Fruit fly (Drosophila melanogaster): ENCODE data around the gene Yp2.

Gene Yp2

dm6 chrX:10082185-10082949 is 29.9 kb upstream of the Yp2 start, which contains the start of gene ZAP3 (continued):
- TF ChIP-seq phol (tag; optimal IDR thresholded peaks at IDR 0.05) (peak; percentile 82), HLH4C (GFP tag; IDR thresholded peaks at IDR 0.05; ENCODE audit: partially characterized antibody) (peak; percentile 30; the same call in 2 of the 3 replicates), CG14014 (GFP tag; IDR thresholded peaks at IDR 0.05) (no peak), row (GFP tag; IDR thresholded peaks at IDR 0.05) (peak; percentile 67), CG6272 (GFP tag; IDR thresholded peaks at IDR 0.05) (0 out of 2 replicates have a peak, but pooled peaks have one; percentile 6), tin (GFP tag; optimal IDR thresholded peaks at IDR 0.05) (no peak), CG8478 (optimal IDR thresholded peaks at IDR 0.05) (no peak), jigr1 (GFP tag; IDR thresholded peaks at IDR 0.05) (0 out of 3 replicates have a peak, but pooled peaks have one; percentile 34), Dref (GFP tag; IDR thresholded peaks at IDR 0.05) (peak; percentile 41; the same call in 1 of the 2 replicates), crp (GFP tag; optimal IDR thresholded peaks at IDR 0.05) (no peak), CG6765 (GFP tag; optimal IDR thresholded peaks at IDR 0.05) (no peak), Camta (GFP tag; optimal IDR thresholded peaks at IDR 0.05) (no peak), pzg (GFP tag; optimal IDR thresholded peaks at IDR 0.05) (peak; percentile 46), CG3847 (GFP tag; IDR thresholded peaks at IDR 0.05) (0 out of 2 replicates have a peak, but pooled peaks have one; percentile 15), HLH54F (GFP tag; optimal IDR thresholded peaks at IDR 0.05) (no peak), Drgx (GFP tag; IDR thresholded peaks at IDR 0.05) (no peak), CG16813 (GFP tag; IDR thresholded peaks at IDR 0.05; ENCODE audit: partially characterized antibody) (peak; percentile 52; the same call in 2 of the 3 replicates), CG14710 (tag; optimal IDR thresholded peaks at IDR 0.05) (no peak), crol (GFP tag; IDR thresholded peaks at IDR 0.05) (peak; percentile 86), Sry-δ (GFP tag; optimal IDR thresholded peaks at IDR 0.05) (peak; percentile 80), pb (GFP tag; optimal IDR thresholded peaks at IDR 0.05) (no peak), zfh2 (GFP tag; optimal IDR thresholded peaks at IDR 0.05) (no peak), ash1 (GFP tag; optimal IDR thresholded peaks at IDR 0.05) (no peak), Dll (GFP tag; IDR thresholded peaks at IDR 0.05; ENCODE audit: partially characterized antibody) (no peak)

- TF ChIP-seq corto (GFP tag; optimal IDR thresholded peaks at IDR 0.05) (no peak), MESR4 (GFP tag; optimal IDR thresholded peaks at IDR 0.05) (no peak), stwl (tag; optimal IDR thresholded peaks at IDR 0.05) (no peak), dmrt11E (tag; optimal IDR thresholded peaks at IDR 0.05) (no peak), Sox100B (GFP tag; optimal IDR thresholded peaks at IDR 0.05) (no peak), crol (GFP tag; IDR thresholded peaks at IDR 0.05) (peak; percentile 60), Lim3 (GFP tag; IDR thresholded peaks at IDR 0.05) (no peak), CG4360 (GFP tag; IDR thresholded peaks at IDR 0.05) (no peak)
Measured at dm6 chrX:10071516-10071915, 19.1 kb upstream of the Yp2 start.

DNA sequence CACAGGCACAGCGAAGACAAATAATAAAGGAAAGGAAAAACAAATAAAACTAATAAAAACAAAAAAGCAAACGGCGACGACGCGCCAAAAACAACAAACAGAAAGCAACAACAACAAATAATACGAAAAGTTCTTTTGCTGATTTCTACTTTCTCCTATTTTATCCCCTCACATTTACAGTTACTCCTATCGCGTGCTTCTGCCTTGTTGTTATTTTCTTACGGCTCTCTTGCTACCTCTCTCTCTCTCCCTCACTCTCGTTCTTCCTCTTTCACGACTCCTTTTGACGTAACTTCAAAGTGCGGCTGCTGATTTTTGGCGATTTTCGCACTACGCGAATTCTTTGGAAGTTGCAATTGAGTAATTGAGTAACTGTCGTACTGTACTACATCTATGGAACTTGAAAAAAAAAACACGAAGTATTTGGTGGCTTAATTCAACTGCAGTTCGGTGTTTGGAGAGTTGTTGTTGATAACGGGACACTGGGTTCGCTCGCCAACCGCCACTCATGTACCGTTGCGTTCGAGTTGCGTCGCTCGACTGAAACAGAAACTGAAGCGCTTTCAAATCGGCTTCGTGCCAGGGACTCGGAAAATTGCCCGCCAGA is 18.0 kb upstream of the Yp2 start, which contains the start of gene CG15312:
Gene CG15312 (minus strand): TSS at position 544 of the 607 bp plus-strand sequence.
- peak; percentile 35 for TF ChIP-seq CG5180 (GFP tag; optimal IDR thresholded peaks at IDR 0.05)
- TF ChIP-seq H15 (GFP tag; IDR thresholded peaks at IDR 0.05), result 0 out of 3 replicates have a peak, but pooled peaks have one; percentile 16
- TF ChIP-seq sens (GFP tag), result peak; percentile 4
- TF ChIP-seq CG6272 (GFP tag; IDR thresholded peaks at IDR 0.05), result no peak
- TF ChIP-seq Doc2 (GFP tag; IDR thresholded peaks at IDR 0.05), result no peak
- peak; percentile 75 for TF ChIP-seq Deaf1 (tag; optimal IDR thresholded peaks at IDR 0.05)
- TF ChIP-seq seq (GFP tag; IDR thresholded peaks at IDR 0.05), result no peak
- peak; percentile 6 for TF ChIP-seq CG17385 (GFP tag; optimal IDR thresholded peaks at IDR 0.05)
- peak; percentile 9 for TF ChIP-seq Jarid2 (GFP tag; optimal IDR thresholded peaks at IDR 0.05)
- no peak for TF ChIP-seq ato (GFP tag; IDR thresholded peaks at IDR 0.05; ENCODE audit: partially characterized antibody)
- peak in 1 of 2 experiments; percentile 27 for TF ChIP-seq Trl (optimal IDR thresholded peaks at IDR 0.05)
- no peak for TF ChIP-seq Trl (GFP tag; optimal IDR thresholded peaks at IDR 0.05)
